Fruit fly (Drosophila melanogaster): ENCODE measurements around the gene CG5276.

- TF ChIP-seq CTCF (optimal IDR thresholded peaks at IDR 0.05) = no peak
- TF ChIP-seq CG8478 (optimal IDR thresholded peaks at IDR 0.05) = no peak
Observed at dm6 chr3R:11449688-11450087, 18.1 kb downstream of the CG5276 start.

All from S2 (cell line).